Fruit fly (Drosophila melanogaster) whole organism, pupa: Measurements from ENCODE around the gene Taf10.

ENCODE experiments used
- CG13204 ChIP-seq: fragments of 200-800 bp; sonication (Bioruptor generic); optimal IDR thresholded peaks from 2 replicates; lab custom pipeline; 2018; ENCODE audit warnings: missing biosample characterization, mild to moderate bottlenecking, missing genetic modification characterization, moderate library complexity
- CG17806 ChIP-seq: fragments of 200-800 bp; sonication (Bioruptor generic); optimal IDR thresholded peaks from 2 replicates; lab custom pipeline; 2018; ENCODE audit warnings: missing biosample characterization, mild to moderate bottlenecking, missing genetic modification characterization, moderate library complexity
- CG8159 ChIP-seq: fragments of 200-800 bp; sonication (Bioruptor generic); optimal IDR thresholded peaks from 3 replicates; lab custom pipeline; 2018; ENCODE audit warnings: missing biosample characterization, mild to moderate bottlenecking, missing genetic modification characterization, moderate library complexity
- Pif1B ChIP-seq: fragments of 200-800 bp; sonication (Bioruptor generic); optimal IDR thresholded peaks from 3 replicates; lab custom pipeline; 2016; ENCODE audit warnings: missing biosample characterization, missing genetic modification characterization
- Snoo ChIP-seq: fragments of 200-800 bp; sonication (Bioruptor generic); optimal IDR thresholded peaks from 3 replicates; lab custom pipeline; 2017; ENCODE audit warnings: missing biosample characterization, mild to moderate bottlenecking, missing genetic modification characterization, inconsistent platforms
- gl ChIP-seq: fragments of 200-800 bp; sonication (Bioruptor generic); optimal IDR thresholded peaks from 2 replicates; lab custom pipeline; 2018; ENCODE audit warnings: missing biosample characterization, mild to moderate bottlenecking, missing genetic modification characterization
- rn ChIP-seq: fragments of 200-800 bp; sonication (Bioruptor generic); IDR thresholded peaks from 2 replicates; pipeline ENCODE4 v1.3.6; 2022; ENCODE audit warnings: missing biosample characterization, missing genetic modification characterization

DNA sequence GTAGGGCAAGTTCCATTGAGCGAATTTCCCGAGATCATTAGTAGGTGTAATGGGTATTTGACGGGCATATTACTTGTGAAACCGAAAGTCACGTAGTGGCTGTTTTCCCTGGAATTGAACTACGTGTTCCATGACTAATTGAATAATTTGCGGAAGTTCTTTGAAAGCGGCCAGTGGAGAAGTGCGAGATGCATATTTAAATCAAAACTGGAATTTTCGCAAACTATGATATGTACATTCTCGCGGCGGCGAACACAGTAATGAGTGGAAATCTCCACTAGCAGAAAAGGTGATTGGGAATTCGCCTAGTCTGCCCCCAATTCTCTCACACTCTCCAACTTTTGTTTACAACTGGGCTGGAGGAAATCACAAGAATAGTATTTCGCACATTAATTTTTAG lies 32.7 kb upstream of the Taf10 start:
- TF ChIP-seq gl (tag; lab: Kevin White, UChicago), result no peak
- no peak for TF ChIP-seq Snoo (tag; lab: Kevin White, UChicago)
- TF ChIP-seq rn (GFP tag; lab: Robert Waterston, UW), result no peak
- TF ChIP-seq CG13204 (GFP tag; lab: Kevin White, UChicago), result no peak
- peak; percentile 32 for TF ChIP-seq CG8159 (tag; lab: Kevin White, UChicago)
- TF ChIP-seq Pif1B, result no peak
- no peak for TF ChIP-seq CG17806 (tag; lab: Kevin White, UChicago)
